Worm (Caenorhabditis elegans): Measurements from ENCODE around the gene F36D3.5.

DNA sequence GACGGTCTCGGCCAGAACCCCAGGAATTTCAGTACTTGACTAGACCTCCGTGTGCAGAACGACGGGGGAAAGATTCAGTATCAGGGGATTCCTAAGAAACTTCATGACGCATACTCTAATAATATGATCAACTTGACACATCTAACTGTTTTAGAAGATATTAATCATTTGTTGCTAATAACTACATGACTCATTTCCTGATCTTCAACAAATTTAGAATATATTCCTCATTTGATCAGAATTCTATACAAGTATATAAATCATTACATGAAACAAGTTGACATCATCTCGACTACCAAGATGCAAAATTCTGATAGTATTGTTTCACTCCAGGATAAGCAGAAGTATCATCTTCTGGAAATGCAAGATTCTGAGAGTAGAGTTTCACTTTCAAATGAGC lies 20.1 kb upstream of the F36D3.5 start, which contains the start of gene Y32B12B.8:
- TF ChIP-seq lsy-27 (tag; optimal IDR thresholded peaks at IDR 0.05; ENCODE audit: borderline replicate concordance, insufficient read depth), result no peak
- no peak for TF ChIP-seq nhr-80 (tag; optimal IDR thresholded peaks at IDR 0.05)
- no peak for TF ChIP-seq snpc-4 (GFP tag; optimal IDR thresholded peaks at IDR 0.05)
- TF ChIP-seq snpc-4 (tag; optimal IDR thresholded peaks at IDR 0.05), result no peak
- no peak for TF ChIP-seq ceh-79 (tag; optimal IDR thresholded peaks at IDR 0.05)
- TF ChIP-seq hlh-26 (GFP tag; conservative IDR thresholded peaks at IDR 0.05), result no peak

All from whole organism, young adult.